Worm (Caenorhabditis elegans): ENCODE results near the gene ubxn-4.

- TF ChIP-seq elt-2 (tag; optimal IDR thresholded peaks at IDR 0.05) (peak; percentile 75), unc-62 (GFP tag; optimal IDR thresholded peaks at IDR 0.05) (no peak), zag-1 (tag; optimal IDR thresholded peaks at IDR 0.05) (peak; percentile 63), mdl-1 (tag; optimal IDR thresholded peaks at IDR 0.05) (peak in 1 of 2 experiments; percentile 85), snpc-4 (tag; optimal IDR thresholded peaks at IDR 0.05) (peak; percentile 88), dpl-1 (GFP tag; optimal IDR thresholded peaks at IDR 0.05) (peak; percentile 87 to 89 (median 89)), ceh-82 (tag; optimal IDR thresholded peaks at IDR 0.05) (peak; percentile 97 to 99 (median 98)), mep-1 (tag; optimal IDR thresholded peaks at IDR 0.05) (peak; percentile 99), lin-39 (tag; optimal IDR thresholded peaks at IDR 0.05) (peak; percentile 95)
Observed at ce11 chrIII:8446940-8447403, 41.6 kb upstream of the ubxn-4 start, which contains the start of gene rpn-3.
